Fruit fly (Drosophila melanogaster) whole organism, embryonic: ENCODE data around the gene CG16753.

ENCODE experiments used
- Adf1 ChIP-seq: fragments of 200-800 bp; sonication (Bioruptor generic); IDR thresholded peaks from 2 replicates; pipeline ENCODE4 v1.3.6; 2022; ENCODE audit warnings: missing biosample characterization, missing genetic modification characterization
- Antp ChIP-seq: fragments of 200-800 bp; sonication (Bioruptor generic); optimal IDR thresholded peaks from 3 replicates; lab custom pipeline; 2016; ENCODE audit warnings: missing biosample characterization, missing genetic modification characterization
- Atf3 ChIP-seq: fragments of 200-800 bp; sonication (Bioruptor generic); optimal IDR thresholded peaks from 3 replicates; lab custom pipeline; 2016; ENCODE audit warnings: missing biosample characterization, missing genetic modification characterization
- CG10267 ChIP-seq: fragments of 200-800 bp; sonication (Bioruptor generic); optimal IDR thresholded peaks from 2 replicates; lab custom pipeline; 2018; ENCODE audit warnings: missing biosample characterization, mild to moderate bottlenecking, missing genetic modification characterization, moderate library complexity
- CG10431 ChIP-seq: fragments of 200-800 bp; sonication (Bioruptor generic); optimal IDR thresholded peaks from 3 replicates; lab custom pipeline; 2018; ENCODE audit warnings: missing biosample characterization, mild to moderate bottlenecking, missing genetic modification characterization
- CG11504 ChIP-seq: fragments of 200-800 bp; sonication (Bioruptor generic); optimal IDR thresholded peaks from 3 replicates; lab custom pipeline; 2019; ENCODE audit warnings: missing biosample characterization, mild to moderate bottlenecking, missing genetic modification characterization, moderate library complexity
- CG11695 ChIP-seq: fragments of 200-800 bp; sonication (Bioruptor generic); IDR thresholded peaks from 3 replicates; pipeline ENCODE4 v1.3.6; 2022; ENCODE audit warnings: missing biosample characterization, missing genetic modification characterization
- CG11723 ChIP-seq: fragments of 200-800 bp; sonication (Bioruptor generic); optimal IDR thresholded peaks from 2 replicates; lab custom pipeline; 2017; ENCODE audit warnings: missing biosample characterization, mild to moderate bottlenecking, missing genetic modification characterization
- CG1529 ChIP-seq: fragments of 200-800 bp; sonication (Bioruptor generic); optimal IDR thresholded peaks from 3 replicates; lab custom pipeline; 2018; ENCODE audit warnings: missing biosample characterization, missing genetic modification characterization
- CG15479 ChIP-seq: fragments of 200-800 bp; sonication (Bioruptor generic); optimal IDR thresholded peaks from 3 replicates; lab custom pipeline; 2019; ENCODE audit warnings: missing biosample characterization, mild to moderate bottlenecking, missing genetic modification characterization, moderate library complexity
- CG31365 ChIP-seq: fragments of 200-800 bp; sonication (Bioruptor generic); optimal IDR thresholded peaks from 2 replicates; lab custom pipeline; 2018; ENCODE audit warnings: missing biosample characterization, mild to moderate bottlenecking, missing genetic modification characterization
- CG31388 ChIP-seq: fragments of 200-800 bp; sonication (Bioruptor generic); optimal IDR thresholded peaks from 2 replicates; lab custom pipeline; 2016; ENCODE audit warnings: missing biosample characterization, missing genetic modification characterization
- CG34224 ChIP-seq: fragments of 200-800 bp; sonication (Bioruptor generic); IDR thresholded peaks from 3 replicates; pipeline ENCODE4 v1.3.6; 2022; ENCODE audit warnings: missing biosample characterization, missing genetic modification characterization; ENCODE audit not compliant: partially characterized antibody
- CG3847 ChIP-seq: fragments of 200-800 bp; sonication (Bioruptor generic); IDR thresholded peaks from 2 replicates; pipeline ENCODE4 v1.3.6; 2022; ENCODE audit warnings: missing biosample characterization, missing genetic modification characterization
- CG42726 ChIP-seq: fragments of 200-800 bp; sonication (Bioruptor generic); IDR thresholded peaks from 2 replicates; pipeline ENCODE4 v1.3.6; 2022; ENCODE audit warnings: missing biosample characterization, missing genetic modification characterization; ENCODE audit not compliant: partially characterized antibody
- CG7928 ChIP-seq: fragments of 200-800 bp; sonication (Bioruptor generic); optimal IDR thresholded peaks from 2 replicates; lab custom pipeline; 2017; ENCODE audit warnings: missing biosample characterization, mild to moderate bottlenecking, missing genetic modification characterization
- CG9797 ChIP-seq: fragments of 200-800 bp; sonication (Bioruptor generic); optimal IDR thresholded peaks from 3 replicates; lab custom pipeline; 2018; ENCODE audit warnings: missing biosample characterization, mild to moderate bottlenecking, missing genetic modification characterization
- Dek ChIP-seq: fragments of 200-800 bp; sonication (Bioruptor generic); optimal IDR thresholded peaks from 3 replicates; lab custom pipeline; 2019; ENCODE audit warnings: missing biosample characterization, mild to moderate bottlenecking, missing genetic modification characterization, moderate library complexity
- Doc3 ChIP-seq: fragments of 200-800 bp; sonication (Bioruptor generic); IDR thresholded peaks from 3 replicates; pipeline ENCODE4 v1.3.6; 2022; ENCODE audit warnings: missing biosample characterization, missing genetic modification characterization; ENCODE audit not compliant: partially characterized antibody
- Dref ChIP-seq: fragments of 200-800 bp; sonication (Bioruptor generic); IDR thresholded peaks from 2 replicates; pipeline ENCODE4 v1.3.6; 2022; ENCODE audit warnings: missing biosample characterization, missing genetic modification characterization
- H15 ChIP-seq: fragments of 200-800 bp; sonication (Bioruptor generic); IDR thresholded peaks from 3 replicates; pipeline ENCODE4 v1.3.6; 2022; ENCODE audit warnings: missing biosample characterization, missing genetic modification characterization
- HLHmδ ChIP-seq: fragments of 200-800 bp; sonication (Bioruptor generic); optimal IDR thresholded peaks from 2 replicates; lab custom pipeline; 2018; ENCODE audit warnings: missing biosample characterization, mild to moderate bottlenecking, missing genetic modification characterization, moderate library complexity
- MTF-1 ChIP-seq: fragments of 200-800 bp; sonication (Bioruptor generic); optimal IDR thresholded peaks from 2 replicates; lab custom pipeline; 2018; ENCODE audit warnings: missing biosample characterization, mild to moderate bottlenecking, missing genetic modification characterization, borderline replicate concordance
- Max ChIP-seq: fragments of 200-800 bp; sonication (Bioruptor generic); optimal IDR thresholded peaks from 2 replicates; lab custom pipeline; 2016; ENCODE audit warnings: missing biosample characterization, mild to moderate bottlenecking, missing genetic modification characterization
- Med ChIP-seq: fragments of 200-800 bp; sonication (Bioruptor generic); peaks from one replicate; lab custom pipeline; 2016; ENCODE audit warnings: missing biosample characterization, missing genetic modification characterization, mild to moderate bottlenecking, inconsistent platforms, moderate library complexity
- Nf-YB ChIP-seq: fragments of 200-800 bp; sonication (Bioruptor generic); optimal IDR thresholded peaks from 3 replicates; lab custom pipeline; 2019; ENCODE audit warnings: missing biosample characterization, mild to moderate bottlenecking, missing genetic modification characterization, moderate library complexity
- Oli ChIP-seq: fragments of 200-800 bp; sonication (Bioruptor generic); optimal IDR thresholded peaks from 2 replicates; lab custom pipeline; 2018; ENCODE audit warnings: missing biosample characterization, mild to moderate bottlenecking, missing genetic modification characterization, moderate library complexity
- Ravus ChIP-seq: fragments of 200-800 bp; sonication (Bioruptor generic); IDR thresholded peaks from 2 replicates; pipeline ENCODE4 v1.3.6; 2022; ENCODE audit warnings: missing biosample characterization, missing genetic modification characterization
- Stat92E ChIP-seq, 3 experiments: fragments of >200 bp in 2 of 3; fragments of 200-800 bp in 1 of 3; sonication (Bioruptor generic) in 1 of 3; optimal IDR thresholded peaks; 2 replicates each; lab custom pipeline; 2017 to 2019; ENCODE audit warnings: missing biosample characterization in 3 of 3, missing genetic modification characterization in 3 of 3, mild to moderate bottlenecking in 1 of 3, moderate library complexity in 1 of 3
- Trl ChIP-seq, 3 experiments: fragments of >200 bp in 2 of 3; fragments of 200-800 bp in 1 of 3; sonication (Bioruptor generic) in 1 of 3; optimal IDR thresholded peaks; 2 replicates in 1 of 3; 3 replicates in 2 of 3; lab custom pipeline; 2016 to 2017; ENCODE audit warnings: missing biosample characterization in 1 of 3, missing genetic modification characterization in 1 of 3
- ac ChIP-seq: fragments of 200-800 bp; sonication (Bioruptor generic); optimal IDR thresholded peaks from 3 replicates; lab custom pipeline; 2017; ENCODE audit warnings: missing biosample characterization, mild to moderate bottlenecking, missing genetic modification characterization
- ash1 ChIP-seq: fragments of 200-800 bp; sonication (Bioruptor generic); optimal IDR thresholded peaks from 2 replicates; lab custom pipeline; 2018; ENCODE audit warnings: missing biosample characterization, mild to moderate bottlenecking, missing genetic modification characterization
- btn ChIP-seq: fragments of 200-800 bp; sonication (Bioruptor generic); optimal IDR thresholded peaks from 2 replicates; lab custom pipeline; 2016; ENCODE audit warnings: missing biosample characterization, missing genetic modification characterization
- cg ChIP-seq: fragments of 200-800 bp; sonication (Bioruptor generic); optimal IDR thresholded peaks from 3 replicates; lab custom pipeline; 2019; ENCODE audit warnings: missing biosample characterization, mild to moderate bottlenecking, missing genetic modification characterization, moderate library complexity
- crol ChIP-seq: fragments of 200-800 bp; sonication (Bioruptor generic); IDR thresholded peaks from 2 replicates; pipeline ENCODE4 v1.3.6; 2022; ENCODE audit warnings: missing biosample characterization, missing genetic modification characterization
- en ChIP-seq: fragments of 200-800 bp; sonication (Bioruptor generic); optimal IDR thresholded peaks from 2 replicates; lab custom pipeline; 2016; ENCODE audit warnings: missing biosample characterization, missing genetic modification characterization
- exex ChIP-seq: fragments of 200-800 bp; sonication (Bioruptor generic); optimal IDR thresholded peaks from 4 replicates; lab custom pipeline; 2018; ENCODE audit warnings: missing biosample characterization, mild to moderate bottlenecking, missing genetic modification characterization, moderate library complexity
- ftz-f1 ChIP-seq: fragments of 200-800 bp; sonication (Bioruptor generic); optimal IDR thresholded peaks from 2 replicates; lab custom pipeline; 2016; ENCODE audit warnings: missing biosample characterization, missing genetic modification characterization
- jing ChIP-seq: fragments of 200-800 bp; sonication (Bioruptor generic); optimal IDR thresholded peaks from 2 replicates; lab custom pipeline; 2018; ENCODE audit warnings: missing biosample characterization, mild to moderate bottlenecking, missing genetic modification characterization
- klu ChIP-seq: fragments of 200-800 bp; sonication (Bioruptor generic); IDR thresholded peaks from 2 replicates; pipeline ENCODE4 v1.3.6; 2022; ENCODE audit warnings: missing biosample characterization, missing genetic modification characterization
- lilli ChIP-seq: fragments of 200-800 bp; sonication (Bioruptor generic); optimal IDR thresholded peaks from 3 replicates; lab custom pipeline; 2016; ENCODE audit warnings: missing biosample characterization, missing genetic modification characterization
- lov ChIP-seq, 2 experiments: fragments of 200-800 bp in 1 of 2; fragments of >200 bp in 1 of 2; sonication (Bioruptor generic) in 1 of 2; IDR thresholded peaks in 1 of 2; optimal IDR thresholded peaks in 1 of 2; 2 replicates in 1 of 2; 3 replicates in 1 of 2; pipeline versions ENCODE4 v1.3.6 to Lab custom; 2017 to 2022; ENCODE audit warnings: missing biosample characterization in 1 of 2, missing genetic modification characterization in 1 of 2
- pfk ChIP-seq: fragments of 200-800 bp; sonication (Bioruptor generic); optimal IDR thresholded peaks from 2 replicates; lab custom pipeline; 2018; ENCODE audit warnings: missing biosample characterization, mild to moderate bottlenecking, missing genetic modification characterization, moderate library complexity
- ranshi ChIP-seq: fragments of 200-800 bp; sonication (Bioruptor generic); IDR thresholded peaks from 2 replicates; pipeline ENCODE4 v1.3.6; 2022; ENCODE audit warnings: missing biosample characterization, missing genetic modification characterization
- sens ChIP-seq: fragments of 200-800 bp; sonication (Bioruptor generic); peaks from one replicate; lab custom pipeline; 2016; ENCODE audit warnings: missing biosample characterization, missing genetic modification characterization
- sqz ChIP-seq: fragments of 200-800 bp; sonication (Bioruptor generic); optimal IDR thresholded peaks from 3 replicates; lab custom pipeline; 2018; ENCODE audit warnings: missing biosample characterization, mild to moderate bottlenecking, missing genetic modification characterization
- sug ChIP-seq: fragments of 200-800 bp; optimal IDR thresholded peaks from 2 replicates; lab custom pipeline; 2019; ENCODE audit warnings: missing biosample characterization, mild to moderate bottlenecking, missing genetic modification characterization, moderate library complexity
- tx ChIP-seq: fragments of 200-800 bp; sonication (Bioruptor generic); optimal IDR thresholded peaks from 2 replicates; lab custom pipeline; 2016; ENCODE audit warnings: missing biosample characterization, missing genetic modification characterization

The CG16753 gene

DNA sequence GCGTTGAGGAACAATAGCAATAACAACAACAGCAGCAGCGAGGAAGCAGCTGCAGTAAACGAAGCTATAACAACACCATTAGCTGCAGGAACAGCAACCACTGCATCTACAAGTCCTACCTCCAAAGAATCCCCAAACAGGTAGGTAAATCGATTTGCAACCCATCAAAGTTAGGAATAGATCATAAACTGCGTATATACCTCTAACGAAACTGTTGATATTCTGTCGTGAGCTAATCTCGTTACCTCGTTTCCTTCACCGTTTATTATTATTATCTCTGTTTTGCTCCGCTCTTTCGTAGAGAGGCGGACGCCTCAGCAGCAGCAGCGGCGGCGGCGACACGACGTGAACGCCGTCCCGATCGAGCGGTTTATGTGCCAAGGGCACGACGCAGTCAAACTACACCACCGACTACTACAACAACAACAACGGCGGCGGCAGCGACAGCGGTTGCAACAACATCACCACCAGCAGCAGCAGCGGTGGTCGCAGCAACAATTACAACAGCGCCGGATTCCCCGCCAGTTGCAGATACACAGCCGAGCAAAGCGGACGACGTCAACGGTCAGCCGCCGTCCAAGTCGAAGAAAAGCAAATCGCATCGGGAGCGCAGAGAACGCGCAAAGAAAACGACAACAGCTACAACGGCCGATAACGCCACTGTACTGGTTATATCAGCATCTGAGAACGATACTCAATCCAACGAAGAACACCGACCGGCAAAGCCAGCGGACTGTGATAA is 16.9 kb upstream of the CG16753 start (continued):
- TF ChIP-seq sqz (GFP tag; lab: Kevin White, UChicago) (no peak), CG3847 (GFP tag; lab: Robert Waterston, UW) (no peak), ash1 (GFP tag; lab: Kevin White, UChicago) (no peak), exex (peak; percentile 34), H15 (GFP tag; lab: Robert Waterston, UW) (no peak), CG9797 (GFP tag; lab: Kevin White, UChicago) (no peak), MTF-1 (GFP tag; lab: Kevin White, UChicago) (peak; percentile 28), CG1529 (no peak), ranshi (GFP tag; lab: Robert Waterston, UW) (peak; percentile 28; the same call in 1 of the 2 replicates), tx (GFP tag; lab: Kevin White, UChicago) (no peak), cg (GFP tag; lab: Kevin White, UChicago) (peak; percentile 11), Dref (GFP tag; lab: Robert Waterston, UW) (no peak), Nf-YB (GFP tag; lab: Kevin White, UChicago) (no peak), Stat92E (GFP tag; optimal IDR thresholded peaks at IDR 0.05; lab: Kevin White, UChicago) (peak in 1 of 3 experiments; percentile 60), CG7928 (GFP tag; lab: Kevin White, UChicago) (no peak), CG15479 (GFP tag; lab: Kevin White, UChicago) (peak; percentile 99), CG11723 (GFP tag; lab: Kevin White, UChicago) (no peak), lilli (GFP tag; lab: Kevin White, UChicago) (no peak), Trl (optimal IDR thresholded peaks at IDR 0.05; lab: Kevin White, UChicago) (no peak), Trl (GFP tag; optimal IDR thresholded peaks at IDR 0.05; lab: Kevin White, UChicago) (no peak), CG11504 (tag; lab: Kevin White, UChicago) (peak; percentile 47), CG10267 (tag; lab: Kevin White, UChicago) (peak; percentile 0), Oli (tag; lab: Kevin White, UChicago) (no peak), ftz-f1 (GFP tag; lab: Kevin White, UChicago) (peak; percentile 89), sug (peak; percentile 82), crol (GFP tag; lab: Robert Waterston, UW) (peak; percentile 48; the same call in 1 of the 2 replicates), lov (optimal IDR thresholded peaks at IDR 0.05; lab: Kevin White, UChicago) (no peak), lov (GFP tag; IDR thresholded peaks at IDR 0.05; lab: Robert Waterston, UW) (0 out of 3 replicates have a peak, but pooled peaks have one; percentile 26), Dek (no peak), CG10431 (GFP tag; lab: Kevin White, UChicago) (no peak), Adf1 (GFP tag; lab: Robert Waterston, UW) (peak; percentile 90), btn (GFP tag; lab: Kevin White, UChicago) (no peak), ac (GFP tag; lab: Kevin White, UChicago) (no peak), Med (GFP tag; lab: Kevin White, UChicago) (peak; percentile 85), Ravus (GFP tag; lab: Robert Waterston, UW) (no peak), CG34224 (0 out of 3 replicates have a peak, but pooled peaks have one; percentile 25), CG31388 (GFP tag; lab: Kevin White, UChicago) (no peak), Max (GFP tag; lab: Kevin White, UChicago) (no peak), sens (GFP tag; lab: Kevin White, UChicago) (peak; percentile 84), CG42726 (GFP tag; lab: Robert Waterston, UW) (no peak), Doc3 (GFP tag; lab: Robert Waterston, UW) (no peak), pfk (GFP tag; lab: Kevin White, UChicago) (no peak), Atf3 (no peak), HLHmδ (GFP tag; lab: Kevin White, UChicago) (peak; percentile 51), en (GFP tag; lab: Kevin White, UChicago) (no peak), CG31365 (no peak), CG11695 (no peak), jing (no peak), klu (GFP tag; lab: Robert Waterston, UW) (no peak), Antp (no peak)
